Worm (Caenorhabditis elegans) whole organism, mixed stage, embryonic: Measurements from ENCODE around the gene sedl-1.

Experiments used
- blmp-1 ChIP-seq: fragments of 150-350 bp; optimal IDR thresholded peaks from 2 replicates; lab custom pipeline; 2014; ENCODE audit warnings: missing biosample characterization, missing genetic modification characterization
- ceh-39 ChIP-seq: fragments of 150-350 bp; optimal IDR thresholded peaks from 2 replicates; lab custom pipeline; 2014; ENCODE audit warnings: missing biosample characterization, missing genetic modification characterization
- lin-13 ChIP-seq: fragments of 150-350 bp; optimal IDR thresholded peaks from 2 replicates; lab custom pipeline; 2014; ENCODE audit warnings: missing biosample characterization, missing genetic modification characterization
- lsy-2 ChIP-seq: fragments of 150-350 bp; optimal IDR thresholded peaks from 2 replicates; lab custom pipeline; 2014; ENCODE audit warnings: missing biosample characterization, missing genetic modification characterization
- mls-2 ChIP-seq: sonication (generic microtip); optimal IDR thresholded peaks from 2 replicates; lab custom pipeline; 2016; ENCODE audit warnings: mild to moderate bottlenecking, missing genetic modification characterization, moderate library complexity, missing compliant biosample characterization
- nhr-12 ChIP-seq: fragments of 150-350 bp; optimal IDR thresholded peaks from 2 replicates; lab custom pipeline; 2014; ENCODE audit warnings: missing biosample characterization, missing genetic modification characterization
- nhr-237 ChIP-seq: fragments of 150-350 bp; optimal IDR thresholded peaks from 2 replicates; lab custom pipeline; 2014; ENCODE audit warnings: missing biosample characterization, missing genetic modification characterization
- nhr-28 ChIP-seq: fragments of 150-350 bp; optimal IDR thresholded peaks from 2 replicates; lab custom pipeline; 2014; ENCODE audit warnings: missing biosample characterization, missing genetic modification characterization
- nhr-76 ChIP-seq: sonication (generic microtip); optimal IDR thresholded peaks from 2 replicates; lab custom pipeline; 2017; ENCODE audit warnings: missing biosample characterization, missing genetic modification characterization
- pha-4 ChIP-seq: fragments of 150-350 bp; optimal IDR thresholded peaks from 2 replicates; lab custom pipeline; 2018; ENCODE audit warnings: missing biosample characterization, missing genetic modification reagents, missing genetic modification characterization
- sptf-1 ChIP-seq: sonication (generic microtip); optimal IDR thresholded peaks from 2 replicates; lab custom pipeline; 2017; ENCODE audit warnings: mild to moderate bottlenecking, missing genetic modification characterization, moderate library complexity, missing compliant biosample characterization
- unc-39 ChIP-seq: fragments of 150-350 bp; optimal IDR thresholded peaks from 2 replicates; lab custom pipeline; 2014; ENCODE audit warnings: missing biosample characterization, missing genetic modification characterization
- unc-62 ChIP-seq: fragments of 150-350 bp; optimal IDR thresholded peaks from 2 replicates; lab custom pipeline; 2014; ENCODE audit warnings: missing biosample characterization, missing genetic modification reagents, missing genetic modification characterization

ce11 chrX:1488775-1489174 is 48.7 kb upstream of the sedl-1 start:
- TF ChIP-seq nhr-12 (no peak), nhr-28 (tag; lab: Kevin White, UChicago) (no peak), unc-62 (no peak), unc-39 (no peak), lin-13 (tag; lab: Kevin White, UChicago) (no peak), lsy-2 (tag; lab: Kevin White, UChicago) (no peak), pha-4 (tag; lab: Kevin White, UChicago) (no peak), mls-2 (tag; lab: Kevin White, UChicago) (no peak), sptf-1 (tag; lab: Kevin White, UChicago) (no peak), nhr-76 (no peak), nhr-237 (tag; lab: Kevin White, UChicago) (no peak), blmp-1 (no peak), ceh-39 (tag; lab: Kevin White, UChicago) (no peak)
